Worm (Caenorhabditis elegans) whole organism, L4 larva: ENCODE results near the gene srv-19.

ENCODE experiments used
- F10B5.3 ChIP-seq: sonication (generic microtip); optimal IDR thresholded peaks from 2 replicates; lab custom pipeline; 2016; ENCODE audit warnings: mild to moderate bottlenecking, missing genetic modification characterization, missing compliant biosample characterization
- F26F4.8 ChIP-seq: fragments of 200-800 bp; sonication (Bioruptor generic); conservative IDR thresholded peaks from 2 replicates; pipeline ENCODE4 v1.3.6; 2022; ENCODE audit warnings: missing genetic modification characterization, missing compliant biosample characterization
- F37D6.2 ChIP-seq: sonication (generic microtip); optimal IDR thresholded peaks from 2 replicates; lab custom pipeline; 2016; ENCODE audit warnings: mild to moderate bottlenecking, missing genetic modification characterization, missing compliant biosample characterization
- R02D3.7 ChIP-seq: fragments of 150-350 bp; sonication (generic microtip); optimal IDR thresholded peaks from 3 replicates; lab custom pipeline; 2014; ENCODE audit warnings: missing biosample characterization, missing genetic modification characterization
- Y105C5A.15 ChIP-seq: fragments of 200-800 bp; sonication (Bioruptor generic); IDR thresholded peaks from 2 replicates; pipeline ENCODE4 v1.3.6; 2022; ENCODE audit warnings: missing genetic modification characterization, missing compliant biosample characterization
- aly-2 ChIP-seq: sonication (generic microtip); optimal IDR thresholded peaks from 2 replicates; lab custom pipeline; 2018; ENCODE audit warnings: missing biosample characterization, missing genetic modification characterization
- arid-1 ChIP-seq: fragments of 200-800 bp; sonication (Bioruptor generic); conservative IDR thresholded peaks from 2 replicates; pipeline ENCODE4 v1.3.6; 2022; ENCODE audit warnings: missing genetic modification reagents, missing genetic modification characterization, missing compliant biosample characterization
- attf-4 ChIP-seq: sonication (generic microtip); optimal IDR thresholded peaks from 3 replicates; lab custom pipeline; 2017; ENCODE audit warnings: missing biosample characterization, missing genetic modification characterization
- ceh-20 ChIP-seq: fragments of 200-800 bp; sonication (Bioruptor generic); IDR thresholded peaks from 2 replicates; pipeline ENCODE4 v1.3.6; 2022; ENCODE audit warnings: missing genetic modification reagents, missing genetic modification characterization, missing compliant biosample characterization
- ceh-28 ChIP-seq: fragments of 150-350 bp; optimal IDR thresholded peaks from 2 replicates; lab custom pipeline; 2014; ENCODE audit warnings: missing biosample characterization, missing genetic modification reagents, missing genetic modification characterization
- ceh-32 ChIP-seq: sonication (generic microtip); optimal IDR thresholded peaks from 2 replicates; lab custom pipeline; 2016; ENCODE audit warnings: mild to moderate bottlenecking, missing genetic modification characterization, missing compliant biosample characterization; ENCODE audit not compliant: poor library complexity
- ceh-62 ChIP-seq: sonication (generic microtip); optimal IDR thresholded peaks from 2 replicates; lab custom pipeline; 2017; ENCODE audit warnings: missing biosample characterization, missing genetic modification characterization
- ceh-82 ChIP-seq: sonication (generic microtip); optimal IDR thresholded peaks from 2 replicates; lab custom pipeline; 2017; ENCODE audit warnings: missing biosample characterization, missing genetic modification characterization
- cey-2 ChIP-seq: sonication (generic microtip); optimal IDR thresholded peaks from 3 replicates; lab custom pipeline; 2017; ENCODE audit warnings: missing genetic modification characterization, mild to moderate bottlenecking, missing compliant biosample characterization, antibody characterized with exemption, borderline replicate concordance; ENCODE audit not compliant: insufficient read depth
- ctbp-1 ChIP-seq: fragments of 200-800 bp; sonication (Bioruptor generic); IDR thresholded peaks from 2 replicates; pipeline ENCODE4 v1.3.6; 2022; ENCODE audit warnings: missing genetic modification reagents, missing genetic modification characterization, missing compliant biosample characterization
- gei-8 ChIP-seq: fragments of 200-800 bp; sonication (Bioruptor generic); optimal IDR thresholded peaks from 2 replicates; lab custom pipeline; 2018; ENCODE audit warnings: mild to moderate bottlenecking, missing genetic modification characterization, missing compliant biosample characterization
- hlh-11 ChIP-seq: fragments of 200-800 bp; sonication (Bioruptor generic); optimal IDR thresholded peaks from 2 replicates; lab custom pipeline; 2018; ENCODE audit warnings: mild to moderate bottlenecking, missing genetic modification characterization, missing compliant biosample characterization
- hlh-30 ChIP-seq: sonication (generic microtip); optimal IDR thresholded peaks from 2 replicates; lab custom pipeline; 2017; ENCODE audit warnings: antibody characterized with exemption, mild to moderate bottlenecking, missing genetic modification characterization, missing compliant biosample characterization; ENCODE audit not compliant: insufficient read depth
- hmg-1.1 ChIP-seq: fragments of 200-800 bp; sonication (Bioruptor generic); IDR thresholded peaks from 2 replicates; pipeline ENCODE4 v1.3.6; 2022; ENCODE audit warnings: missing genetic modification reagents, missing genetic modification characterization, missing compliant biosample characterization
- lim-7 ChIP-seq: fragments of 200-800 bp; sonication (Bioruptor generic); IDR thresholded peaks from 2 replicates; pipeline ENCODE4 v1.3.6; 2022; ENCODE audit warnings: missing genetic modification characterization, missing compliant biosample characterization
- lin-15B ChIP-seq: fragments of 150-350 bp; sonication (generic microtip); optimal IDR thresholded peaks from 3 replicates; lab custom pipeline; 2014; ENCODE audit warnings: missing biosample characterization, missing genetic modification characterization
- lin-29 ChIP-seq: fragments of 200-800 bp; sonication (Bioruptor generic); IDR thresholded peaks from 2 replicates; pipeline ENCODE4 v1.3.6; 2022; ENCODE audit warnings: missing genetic modification reagents, missing genetic modification characterization, missing compliant biosample characterization
- madf-5 ChIP-seq, 2 experiments: fragments of 200-800 bp; sonication (Bioruptor generic); IDR thresholded peaks; 2 replicates each; pipeline ENCODE4 v1.3.6; 2022; ENCODE audit warnings: missing compliant biosample characterization in 2 of 2, missing genetic modification characterization in 2 of 2
- nhr-76 ChIP-seq: fragments of 150-350 bp; optimal IDR thresholded peaks from 2 replicates; lab custom pipeline; 2014; ENCODE audit warnings: missing biosample characterization, missing genetic modification characterization
- php-3 ChIP-seq: fragments of 200-800 bp; sonication (Bioruptor generic); IDR thresholded peaks from 2 replicates; pipeline ENCODE4 v1.3.6; 2022; ENCODE audit warnings: missing genetic modification reagents, missing genetic modification characterization, missing compliant biosample characterization
- snpc-1.2 ChIP-seq: fragments of 200-800 bp; sonication (Bioruptor generic); IDR thresholded peaks from 2 replicates; pipeline ENCODE4 v1.3.6; 2022; ENCODE audit warnings: missing genetic modification reagents, missing genetic modification characterization, missing compliant biosample characterization
- spr-1 ChIP-seq: sonication (generic microtip); optimal IDR thresholded peaks from 2 replicates; lab custom pipeline; 2016; ENCODE audit warnings: mild to moderate bottlenecking, missing genetic modification characterization, missing compliant biosample characterization
- tag-97 ChIP-seq: fragments of 200-800 bp; sonication (Bioruptor generic); IDR thresholded peaks from 2 replicates; pipeline ENCODE4 v1.3.6; 2022; ENCODE audit warnings: missing genetic modification characterization, missing compliant biosample characterization
- tra-1 ChIP-seq: fragments of 200-800 bp; sonication (Bioruptor generic); IDR thresholded peaks from 2 replicates; pipeline ENCODE4 v1.3.6; 2022; ENCODE audit warnings: missing genetic modification reagents, missing genetic modification characterization, missing compliant biosample characterization
- unc-130 ChIP-seq: sonication (generic microtip); optimal IDR thresholded peaks from 2 replicates; lab custom pipeline; 2016; ENCODE audit warnings: missing genetic modification reagents, missing genetic modification characterization, missing compliant biosample characterization
- unc-62 ChIP-seq, 3 experiments: fragments of 150-350 bp in 1 of 3; sonication (generic microtip); optimal IDR thresholded peaks in 2 of 3; peaks in 1 of 3; 1 replicate in 1 of 3; 2 replicates in 2 of 3; lab custom pipeline; 2014 to 2017; ENCODE audit warnings: missing biosample characterization in 3 of 3, missing genetic modification characterization in 3 of 3, missing genetic modification reagents in 3 of 3, missing genotype in 1 of 3
- zfp-3 ChIP-seq: fragments of 200-800 bp; sonication (Bioruptor generic); conservative IDR thresholded peaks from 2 replicates; pipeline ENCODE4 v1.3.6; 2022; ENCODE audit warnings: missing genetic modification reagents, missing genetic modification characterization, missing compliant biosample characterization
- zip-11 ChIP-seq: fragments of 200-800 bp; sonication (Bioruptor generic); IDR thresholded peaks from 2 replicates; pipeline ENCODE4 v1.3.6; 2022; ENCODE audit warnings: missing genetic modification characterization, missing compliant biosample characterization
- ztf-11 ChIP-seq: fragments of 150-350 bp; optimal IDR thresholded peaks from 2 replicates; lab custom pipeline; 2014; ENCODE audit warnings: missing biosample characterization, missing genetic modification characterization
- ztf-7 ChIP-seq: fragments of 150-350 bp; optimal IDR thresholded peaks from 2 replicates; lab custom pipeline; 2014; ENCODE audit warnings: missing biosample characterization, missing genetic modification characterization

srv-19 gene

ce11 chrIV:5884500-5884899, 10.8 kb upstream of the srv-19 start, which contains the start of gene H04M03.11 (continued):
- TF ChIP-seq F37D6.2 (tag; lab: Kevin White, UChicago) (no peak), zip-11 (GFP tag; lab: Robert Waterston, UW) (no peak), lim-7 (no peak), F10B5.3 (tag; lab: Kevin White, UChicago) (no peak)
- TF ChIP-seq, all 104 proteins: peak for 0

- TF ChIP-seq unc-130 (GFP tag; lab: Kevin White, UChicago) (no peak), madf-5 (GFP tag; IDR thresholded peaks at IDR 0.05; lab: Robert Waterston, UW) (no peak), arid-1 (no peak), zfp-3 (GFP tag; lab: Robert Waterston, UW) (no peak), gei-8 (GFP tag; lab: Kevin White, UChicago) (no peak)
Observed at ce11 chrIV:5879853-5880252, 6.1 kb upstream of the srv-19 start, which contains the start of gene srv-22. srv-22 (minus strand) TSS chrIV:5879953.

ce11 chrIV:5877246-5877645, 3.5 kb upstream of the srv-19 start, which contains the start of gene srv-21:
srv-21 (minus strand) TSS chrIV:5877346.
- TF ChIP-seq ztf-11 (tag; lab: Kevin White, UChicago) (no peak), ceh-32 (tag; lab: Kevin White, UChicago) (no peak), ceh-62 (tag; lab: Kevin White, UChicago) (no peak), cey-2 (tag; lab: Kevin White, UChicago) (no peak), F26F4.8 (GFP tag; lab: Robert Waterston, UW) (no peak), R02D3.7 (no peak), hlh-30 (tag; lab: Kevin White, UChicago) (no peak), gei-8 (GFP tag; lab: Kevin White, UChicago) (no peak), tra-1 (GFP tag; lab: Robert Waterston, UW) (no peak)

- TF ChIP-seq ctbp-1 (GFP tag; lab: Robert Waterston, UW) (no peak), Y105C5A.15 (GFP tag; lab: Robert Waterston, UW) (no peak), R02D3.7 (no peak), nhr-76 (tag; lab: Kevin White, UChicago) (no peak), ceh-28 (tag; lab: Kevin White, UChicago) (no peak), aly-2 (tag; lab: Kevin White, UChicago) (no peak), ztf-7 (tag; lab: Kevin White, UChicago) (no peak), ceh-20 (GFP tag; lab: Robert Waterston, UW) (no peak), madf-5 (GFP tag; IDR thresholded peaks at IDR 0.05; lab: Robert Waterston, UW) (no peak), hmg-1.1 (GFP tag; lab: Robert Waterston, UW) (no peak), lin-15B (tag; lab: Kevin White, UChicago) (no peak), lin-29 (GFP tag; lab: Robert Waterston, UW) (no peak), spr-1 (tag; lab: Kevin White, UChicago) (no peak), attf-4 (tag; lab: Kevin White, UChicago) (no peak), snpc-1.2 (GFP tag; lab: Robert Waterston, UW) (no peak), tag-97 (no peak), ceh-82 (no peak)
Observed at ce11 chrIV:5870072-5870471, 3.7 kb downstream of the srv-19 start, which contains the start of gene srv-17. srv-17 (minus strand) TSS chrIV:5870172.

- peak in 1 of 2 experiments; percentile 53 for TF ChIP-seq unc-62 (GFP tag; optimal IDR thresholded peaks at IDR 0.05 in 1 of 2; lab: Kevin White, UChicago)
- TF ChIP-seq unc-62 (tag; optimal IDR thresholded peaks at IDR 0.05; lab: Kevin White, UChicago) = no peak
- TF ChIP-seq hlh-11 (tag; lab: Kevin White, UChicago) = no peak
- no peak for TF ChIP-seq php-3
Observed at ce11 chrIV:5869354-5869753, 4.4 kb downstream of the srv-19 start.
